Fruit fly (Drosophila melanogaster): ENCODE results near the gene Sr-CIV.

Sr-CIV gene

dm6 chr2L:3478034-3478880, 45.6 kb downstream of the Sr-CIV start, which contains the start of gene Thor (continued):
- TF ChIP-seq CG11085 (GFP tag; IDR thresholded peaks at IDR 0.05) (peak; percentile 41; the same call in 1 of the 2 replicates), CG11093 (GFP tag; IDR thresholded peaks at IDR 0.05) (no peak; the same call in 2 of the 3 replicates), CG14014 (GFP tag; IDR thresholded peaks at IDR 0.05) (peak; percentile 64; the same call in 1 of the 2 replicates), wor (GFP tag; IDR thresholded peaks at IDR 0.05) (no peak), slbo (GFP tag; IDR thresholded peaks at IDR 0.05) (peak; percentile 73), lov (optimal IDR thresholded peaks at IDR 0.05) (no peak), lov (GFP tag; IDR thresholded peaks at IDR 0.05) (peak; percentile 90), ems (GFP tag; optimal IDR thresholded peaks at IDR 0.05) (peak; percentile 27), NC2α (GFP tag; optimal IDR thresholded peaks at IDR 0.05) (peak; percentile 91), CG6854 (GFP tag; optimal IDR thresholded peaks at IDR 0.05) (peak; percentile 78), CG5180 (GFP tag; optimal IDR thresholded peaks at IDR 0.05) (peak; percentile 74), CG3847 (GFP tag; IDR thresholded peaks at IDR 0.05) (peak; percentile 46; the same call in 1 of the 2 replicates), CG11560 (tag; IDR thresholded peaks at IDR 0.05) (no peak), CG4617 (GFP tag; optimal IDR thresholded peaks at IDR 0.05; ENCODE audit: borderline replicate concordance) (peak; percentile 37), CG1529 (GFP tag; optimal IDR thresholded peaks at IDR 0.05) (peak; percentile 19), unpg (GFP tag; optimal IDR thresholded peaks at IDR 0.05) (peak; percentile 55), sr (GFP tag; IDR thresholded peaks at IDR 0.05) (peak; percentile 84), CG6689 (GFP tag; IDR thresholded peaks at IDR 0.05) (no peak), ken (GFP tag; IDR thresholded peaks at IDR 0.05) (peak; percentile 75; the same call in 2 of the 3 replicates), CG30431 (GFP tag; optimal IDR thresholded peaks at IDR 0.05) (no peak), ssp (GFP tag; IDR thresholded peaks at IDR 0.05) (no peak), ERR (GFP tag; optimal IDR thresholded peaks at IDR 0.05) (peak; percentile 77), CG4707 (GFP tag; optimal IDR thresholded peaks at IDR 0.05) (peak; percentile 44), hbn (GFP tag; IDR thresholded peaks at IDR 0.05; ENCODE audit: partially characterized antibody) (peak; percentile 47; the same call in 1 of the 2 replicates), CG8924 (tag; optimal IDR thresholded peaks at IDR 0.05) (peak; percentile 74), toy (GFP tag; IDR thresholded peaks at IDR 0.05) (peak; percentile 61; the same call in 1 of the 2 replicates), CG8388 (GFP tag; optimal IDR thresholded peaks at IDR 0.05) (peak; percentile 24), pnt (GFP tag; optimal IDR thresholded peaks at IDR 0.05) (peak; percentile 26), sima (GFP tag; optimal IDR thresholded peaks at IDR 0.05) (no peak), Ada2b (GFP tag; IDR thresholded peaks at IDR 0.05) (peak; percentile 44), abd-A (tag; optimal IDR thresholded peaks at IDR 0.05) (peak; percentile 77), seq (GFP tag; IDR thresholded peaks at IDR 0.05) (peak; percentile 86), BEAF-32 (GFP tag; optimal IDR thresholded peaks at IDR 0.05) (no peak), CG15073 (GFP tag; optimal IDR thresholded peaks at IDR 0.05) (no peak), Oaz (GFP tag; IDR thresholded peaks at IDR 0.05) (no peak), tup (GFP tag; optimal IDR thresholded peaks at IDR 0.05) (peak; percentile 63), crp (GFP tag; optimal IDR thresholded peaks at IDR 0.05) (peak in 1 of 2 experiments; percentile 19), CG6272 (GFP tag; IDR thresholded peaks at IDR 0.05) (no peak; the same call in 1 of the 2 replicates), hkb (optimal IDR thresholded peaks at IDR 0.05) (no peak), hkb (GFP tag; IDR thresholded peaks at IDR 0.05) (peak; percentile 71), CHES-1-like (GFP tag; optimal IDR thresholded peaks at IDR 0.05) (peak; percentile 80), D (optimal IDR thresholded peaks at IDR 0.05) (peak; percentile 57), D (GFP tag; optimal IDR thresholded peaks at IDR 0.05) (peak; percentile 3), CG15011 (GFP tag; optimal IDR thresholded peaks at IDR 0.05) (peak; percentile 57), da (GFP tag; optimal IDR thresholded peaks at IDR 0.05) (no peak), Hand (GFP tag; optimal IDR thresholded peaks at IDR 0.05) (peak; percentile 71), Mad (GFP tag; optimal IDR thresholded peaks at IDR 0.05) (peak; percentile 43), fru (optimal IDR thresholded peaks at IDR 0.05) (no peak), Optix (GFP tag; IDR thresholded peaks at IDR 0.05) (0 out of 3 replicates have a peak, but pooled peaks have one; percentile 36), cas (GFP tag; IDR thresholded peaks at IDR 0.05) (peak; percentile 63)

All from whole organism, embryonic.